Worm (Caenorhabditis elegans): ENCODE measurements around the gene D1014.13.

DNA sequence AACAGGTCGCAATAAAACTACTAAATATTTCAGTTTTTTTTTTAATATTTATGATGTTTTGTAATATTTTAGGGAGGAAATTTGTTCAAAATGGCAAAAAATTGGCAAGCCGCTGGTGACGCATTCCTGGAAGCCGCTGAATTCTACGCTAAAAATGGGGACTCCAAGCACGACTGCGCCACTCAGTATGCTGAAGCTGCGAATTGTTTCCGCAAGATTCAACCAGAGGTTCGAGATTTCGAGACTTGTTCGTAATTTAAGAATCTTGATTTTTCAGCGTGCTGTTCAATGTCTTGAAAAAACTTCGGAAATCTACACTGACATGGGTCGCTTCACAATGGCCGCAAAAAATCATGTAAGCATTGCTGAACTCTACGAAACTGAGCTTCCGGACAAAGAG, 13.8 kb upstream of the D1014.13 start:
- TF ChIP-seq nhr-237 (tag; optimal IDR thresholded peaks at IDR 0.05) (no peak), nhr-12 (tag; optimal IDR thresholded peaks at IDR 0.05) (no peak), nhr-11 (tag; optimal IDR thresholded peaks at IDR 0.05) (no peak)

All from whole organism, L3 larva.